Fruit fly (Drosophila melanogaster) whole organism, adult: ENCODE data around the gene CG43362.

Experiments used
- CG11617 ChIP-seq: fragments of 200-800 bp; sonication (Bioruptor generic); optimal IDR thresholded peaks from 2 replicates; lab custom pipeline; 2017; ENCODE audit warnings: mild to moderate bottlenecking, missing biosample characterization, missing genetic modification reagents, missing genetic modification characterization
- tj ChIP-seq: fragments of 200-800 bp; sonication (Bioruptor generic); optimal IDR thresholded peaks from 3 replicates; lab custom pipeline; 2017; ENCODE audit warnings: missing biosample characterization, mild to moderate bottlenecking, missing genetic modification characterization, moderate library complexity

DNA sequence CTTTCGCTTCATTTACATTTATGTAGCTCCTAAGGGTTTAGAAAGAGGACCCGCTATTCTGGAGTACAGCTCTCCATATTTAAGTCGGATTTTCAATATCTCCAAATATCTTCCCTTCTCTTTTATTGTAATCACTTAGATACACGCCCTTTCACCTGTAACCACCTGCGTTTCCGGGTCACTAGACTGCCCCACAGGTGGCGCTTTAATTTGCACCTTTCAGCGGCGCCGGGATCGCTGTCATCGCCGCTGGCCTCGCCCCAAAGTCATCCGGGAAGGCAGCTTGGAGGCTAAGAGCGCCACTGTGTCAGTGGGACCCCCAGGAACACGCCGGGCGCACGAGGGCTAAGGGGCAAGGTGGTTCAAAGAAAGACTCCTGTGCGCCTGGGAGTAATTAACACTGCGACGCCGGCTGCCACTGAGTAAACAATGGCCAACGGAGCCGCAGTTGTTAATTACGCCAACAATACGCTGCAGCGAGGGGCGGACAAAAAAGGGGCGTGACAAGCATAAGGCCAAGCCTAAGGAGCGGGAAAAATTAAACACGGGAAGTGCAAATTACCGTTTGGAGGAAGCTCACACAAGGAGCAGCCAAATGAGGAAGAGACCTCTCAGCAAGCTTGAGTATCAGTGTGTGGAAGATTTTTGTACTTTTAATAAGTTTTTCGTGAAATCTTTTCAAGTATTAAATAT is 7.0 kb downstream of the CG43362 start:
- TF ChIP-seq tj, result no peak
- no peak for TF ChIP-seq CG11617 (GFP tag; lab: Kevin White, UChicago)
